Worm (Caenorhabditis elegans) whole organism, late embryonic: ENCODE measurements around the gene clec-25.
A peak's percentile ranks its signal among the peaks of the same experiment; 100 is the strongest.

ENCODE experiments used
- C08G9.2 ChIP-seq: sonication (generic microtip); optimal IDR thresholded peaks from 2 replicates; lab custom pipeline; 2016; ENCODE audit warnings: mild to moderate bottlenecking, missing genetic modification characterization, moderate library complexity, missing compliant biosample characterization
- C38D4.7 ChIP-seq: fragments of 200-800 bp; sonication (Bioruptor generic); optimal IDR thresholded peaks from 2 replicates; lab custom pipeline; 2018; ENCODE audit warnings: mild to moderate bottlenecking, missing genetic modification characterization, moderate library complexity, missing compliant biosample characterization
- Y22D7AL.16 ChIP-seq: sonication (generic microtip); optimal IDR thresholded peaks from 2 replicates; lab custom pipeline; 2016; ENCODE audit warnings: missing genetic modification characterization, missing compliant biosample characterization
- ceh-18 ChIP-seq: sonication (generic microtip); optimal IDR thresholded peaks from 2 replicates; lab custom pipeline; 2016; ENCODE audit warnings: missing genetic modification characterization, missing compliant biosample characterization
- ceh-2 ChIP-seq: sonication (generic microtip); optimal IDR thresholded peaks from 2 replicates; lab custom pipeline; 2016; ENCODE audit warnings: missing genotype, missing genetic modification characterization, missing compliant biosample characterization
- ceh-24 ChIP-seq: sonication (generic microtip); optimal IDR thresholded peaks from 2 replicates; lab custom pipeline; 2016; ENCODE audit warnings: mild to moderate bottlenecking, missing genetic modification characterization, missing compliant biosample characterization
- ceh-30 ChIP-seq: fragments of 150-350 bp; optimal IDR thresholded peaks from 2 replicates; lab custom pipeline; 2014; ENCODE audit warnings: missing biosample characterization, missing genetic modification characterization
- dmd-4 ChIP-seq: sonication (generic microtip); optimal IDR thresholded peaks from 2 replicates; lab custom pipeline; 2016; ENCODE audit warnings: borderline replicate concordance, missing genetic modification characterization, missing compliant biosample characterization
- elt-2 ChIP-seq: sonication (generic microtip); optimal IDR thresholded peaks from 2 replicates; lab custom pipeline; 2016; ENCODE audit warnings: missing genetic modification reagents, missing genetic modification characterization, missing compliant biosample characterization
- gmeb-2 ChIP-seq: sonication (generic microtip); optimal IDR thresholded peaks from 2 replicates; lab custom pipeline; 2016; ENCODE audit warnings: missing genetic modification characterization, inconsistent platforms, missing compliant biosample characterization
- hlh-13 ChIP-seq: fragments of 200-800 bp; sonication (Bioruptor generic); optimal IDR thresholded peaks from 2 replicates; lab custom pipeline; 2018; ENCODE audit warnings: mild to moderate bottlenecking, missing genetic modification characterization, missing compliant biosample characterization
- hlh-30 ChIP-seq: sonication (generic microtip); optimal IDR thresholded peaks from 2 replicates; lab custom pipeline; 2017; ENCODE audit warnings: antibody characterized with exemption, missing genetic modification characterization, missing compliant biosample characterization; ENCODE audit not compliant: insufficient read depth
- hlh-8 ChIP-seq: sonication (generic microtip); optimal IDR thresholded peaks from 2 replicates; lab custom pipeline; 2016; ENCODE audit warnings: missing genotype, missing genetic modification characterization, missing compliant biosample characterization
- lim-6 ChIP-seq: sonication (generic microtip); optimal IDR thresholded peaks from 2 replicates; lab custom pipeline; 2016; ENCODE audit warnings: missing genetic modification characterization, missing compliant biosample characterization
- lin-11 ChIP-seq: fragments of 200-800 bp; sonication (Bioruptor generic); optimal IDR thresholded peaks from 2 replicates; lab custom pipeline; 2018; ENCODE audit warnings: mild to moderate bottlenecking, missing genetic modification characterization, missing compliant biosample characterization
- nfya-1 ChIP-seq: sonication (generic microtip); optimal IDR thresholded peaks from 2 replicates; lab custom pipeline; 2017; ENCODE audit warnings: missing genetic modification characterization, mild to moderate bottlenecking, missing compliant biosample characterization, antibody characterized with exemption, moderate library complexity
- nhr-11 ChIP-seq: fragments of 150-350 bp; optimal IDR thresholded peaks from 2 replicates; lab custom pipeline; 2014; ENCODE audit warnings: missing biosample characterization, missing genetic modification characterization
- nhr-232 ChIP-seq: sonication (generic microtip); optimal IDR thresholded peaks from 2 replicates; lab custom pipeline; 2016; ENCODE audit warnings: missing genetic modification characterization, missing compliant biosample characterization
- pag-3 ChIP-seq: sonication (generic microtip); optimal IDR thresholded peaks from 2 replicates; lab custom pipeline; 2016; ENCODE audit warnings: missing compliant biosample characterization, missing genetic modification characterization, borderline replicate concordance
- rnt-1 ChIP-seq: sonication (generic microtip); optimal IDR thresholded peaks from 2 replicates; lab custom pipeline; 2016; ENCODE audit warnings: missing genetic modification characterization, missing compliant biosample characterization
- sox-4 ChIP-seq: sonication (generic microtip); optimal IDR thresholded peaks from 2 replicates; lab custom pipeline; 2017; ENCODE audit warnings: mild to moderate bottlenecking, missing genetic modification characterization, inconsistent platforms, missing compliant biosample characterization
- syd-9 ChIP-seq: sonication (generic microtip); optimal IDR thresholded peaks from 2 replicates; lab custom pipeline; 2016; ENCODE audit warnings: mild to moderate bottlenecking, missing genetic modification characterization, moderate library complexity, missing compliant biosample characterization
- tbx-2 ChIP-seq: sonication (generic microtip); optimal IDR thresholded peaks from 2 replicates; lab custom pipeline; 2016; ENCODE audit warnings: missing genetic modification characterization, missing compliant biosample characterization
- ttx-3 ChIP-seq: sonication (generic microtip); optimal IDR thresholded peaks from 2 replicates; lab custom pipeline; 2016; ENCODE audit warnings: missing genetic modification reagents, missing genetic modification characterization, missing compliant biosample characterization
- unc-86 ChIP-seq: sonication (generic microtip); optimal IDR thresholded peaks from 2 replicates; lab custom pipeline; 2016; ENCODE audit warnings: missing genetic modification characterization, missing compliant biosample characterization

Gene clec-25

ce11 chrV:16804795-16805194 is 38.2 kb upstream of the clec-25 start:
- TF ChIP-seq Y22D7AL.16 (tag; lab: Kevin White, UChicago) (no peak), gmeb-2 (tag; lab: Kevin White, UChicago) (no peak), nfya-1 (tag; lab: Kevin White, UChicago) (peak; percentile 60), ttx-3 (tag; lab: Kevin White, UChicago) (no peak)

- peak; percentile 94 for TF ChIP-seq nfya-1 (tag; lab: Kevin White, UChicago)
- no peak for TF ChIP-seq rnt-1 (tag; lab: Kevin White, UChicago)
Observed at ce11 chrV:16808168-16808567, 34.9 kb upstream of the clec-25 start.

- TF ChIP-seq nfya-1 (tag; lab: Kevin White, UChicago) (peak; percentile 83), dmd-4 (tag; lab: Kevin White, UChicago) (no peak)
Observed at ce11 chrV:16811841-16812240, 31.2 kb upstream of the clec-25 start.

ce11 chrV:16812371-16812770 is 30.7 kb upstream of the clec-25 start:
- TF ChIP-seq ceh-2 (tag; lab: Kevin White, UChicago) (no peak), nfya-1 (tag; lab: Kevin White, UChicago) (peak; percentile 95)

ce11 chrV:16814541-16815207 is 28.4 kb upstream of the clec-25 start:
- no peak for TF ChIP-seq hlh-8 (tag; lab: Kevin White, UChicago)
- TF ChIP-seq dmd-4 (tag; lab: Kevin White, UChicago): no peak
- peak; percentile 35 for TF ChIP-seq elt-2 (tag; lab: Kevin White, UChicago)
- TF ChIP-seq lin-11 (tag; lab: Kevin White, UChicago): no peak
- TF ChIP-seq, all 69 proteins: peak for 1

- TF ChIP-seq tbx-2 (tag; lab: Kevin White, UChicago): no peak
- TF ChIP-seq dmd-4 (tag; lab: Kevin White, UChicago): no peak
- no peak for TF ChIP-seq ceh-18 (tag; lab: Kevin White, UChicago)
- TF ChIP-seq lim-6: no peak
- no peak for TF ChIP-seq elt-2 (tag; lab: Kevin White, UChicago)
- TF ChIP-seq ceh-24 (tag; lab: Kevin White, UChicago): no peak
- no peak for TF ChIP-seq nhr-11 (tag; lab: Kevin White, UChicago)
- no peak for TF ChIP-seq ceh-30 (tag; lab: Kevin White, UChicago)
- TF ChIP-seq sox-4: no peak
- no peak for TF ChIP-seq hlh-30
- TF ChIP-seq hlh-13 (GFP tag; lab: Kevin White, UChicago): no peak
- TF ChIP-seq ttx-3 (tag; lab: Kevin White, UChicago): no peak
- TF ChIP-seq C08G9.2 (tag; lab: Kevin White, UChicago): no peak
- TF ChIP-seq rnt-1 (tag; lab: Kevin White, UChicago): no peak
- TF ChIP-seq syd-9 (tag; lab: Kevin White, UChicago): no peak
- TF ChIP-seq unc-86: no peak
- TF ChIP-seq C38D4.7: no peak
- TF ChIP-seq pag-3 (tag; lab: Kevin White, UChicago): no peak
- TF ChIP-seq nhr-232 (tag; lab: Kevin White, UChicago): no peak
- TF ChIP-seq, all 69 proteins: peak for 0
Observed at ce11 chrV:16815261-16815660, 27.8 kb upstream of the clec-25 start, which contains the start of gene T20B3.1. Gene T20B3.1 (plus strand): TSS chrV:16815561.

- TF ChIP-seq hlh-30 (peak; percentile 6), ttx-3 (tag; lab: Kevin White, UChicago) (no peak), C38D4.7 (no peak), elt-2 (tag; lab: Kevin White, UChicago) (peak; percentile 88)
Observed at ce11 chrV:16816707-16817106, 26.3 kb upstream of the clec-25 start.
